Fruit fly (Drosophila melanogaster) whole organism, prepupa: ENCODE measurements around the gene GluRIIB.

Experiments
- CG10631 ChIP-seq: fragments of 200-800 bp; sonication (Bioruptor generic); optimal IDR thresholded peaks from 2 replicates; lab custom pipeline; 2016; ENCODE audit warnings: missing biosample characterization, missing genetic modification characterization
- CG16779 ChIP-seq: fragments of 200-800 bp; sonication (Bioruptor generic); optimal IDR thresholded peaks from 3 replicates; lab custom pipeline; 2017; ENCODE audit warnings: missing biosample characterization, mild to moderate bottlenecking, missing genetic modification characterization
- CG6163 ChIP-seq: fragments of 200-800 bp; sonication (Bioruptor generic); IDR thresholded peaks from 3 replicates; pipeline ENCODE4 v1.3.6; 2022; ENCODE audit warnings: missing biosample characterization, missing genetic modification characterization
- CG8632 ChIP-seq: fragments of 200-800 bp; sonication (Bioruptor generic); optimal IDR thresholded peaks from 3 replicates; lab custom pipeline; 2016; ENCODE audit warnings: missing biosample characterization, missing genetic modification characterization
- ss ChIP-seq, 2 experiments: fragments of 200-800 bp; sonication (Bioruptor generic); optimal IDR thresholded peaks; 2 replicates in 1 of 2; 3 replicates in 1 of 2; lab custom pipeline; 2017 to 2018; ENCODE audit warnings: mild to moderate bottlenecking in 2 of 2, missing biosample characterization in 2 of 2, missing genetic modification characterization in 2 of 2, moderate library complexity in 1 of 2
- vri ChIP-seq: fragments of 200-800 bp; sonication (Bioruptor generic); optimal IDR thresholded peaks from 3 replicates; lab custom pipeline; 2016; ENCODE audit warnings: missing biosample characterization, mild to moderate bottlenecking, missing genetic modification characterization

DNA sequence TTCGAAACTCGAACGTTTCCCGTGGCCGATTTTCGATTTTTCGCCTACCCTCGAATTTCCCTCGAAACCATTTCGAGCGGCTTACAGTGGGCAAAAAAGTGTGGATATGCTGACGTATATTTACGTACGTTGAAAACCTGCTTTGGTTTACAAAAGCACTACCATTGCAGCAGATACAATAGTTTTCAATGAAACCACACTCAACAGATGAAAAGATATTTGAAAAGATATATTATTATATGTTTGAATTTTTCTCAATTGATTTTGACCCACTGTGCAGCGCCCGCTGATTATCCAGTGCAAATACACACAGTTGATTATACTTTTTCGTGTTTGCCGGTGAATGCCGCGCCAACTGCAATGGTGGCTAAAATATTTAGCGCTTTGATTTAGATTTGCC is 51.0 kb downstream of the GluRIIB start:
- no peak for TF ChIP-seq vri (GFP tag; lab: Kevin White, UChicago)
- no peak for TF ChIP-seq ss (GFP tag; optimal IDR thresholded peaks at IDR 0.05; lab: Kevin White, UChicago)
- TF ChIP-seq CG10631 (GFP tag; lab: Kevin White, UChicago), result no peak
- TF ChIP-seq CG16779 (tag; lab: Kevin White, UChicago), result no peak
- no peak for TF ChIP-seq CG8632 (GFP tag; lab: Kevin White, UChicago)
- no peak for TF ChIP-seq CG6163 (GFP tag; lab: Robert Waterston, UW)
